Worm (Caenorhabditis elegans) whole organism, late embryonic: Measurements from ENCODE around the gene K08E7.6.

Experiments used
- che-1 ChIP-seq: sonication (generic microtip); optimal IDR thresholded peaks from 2 replicates; lab custom pipeline; 2016; ENCODE audit warnings: mild to moderate bottlenecking, missing genetic modification characterization, missing compliant biosample characterization
- dve-1 ChIP-seq: sonication (generic microtip); optimal IDR thresholded peaks from 2 replicates; lab custom pipeline; 2017; ENCODE audit warnings: antibody characterized with exemption, mild to moderate bottlenecking, missing genetic modification characterization, missing compliant biosample characterization
- elt-2 ChIP-seq: sonication (generic microtip); optimal IDR thresholded peaks from 2 replicates; lab custom pipeline; 2016; ENCODE audit warnings: missing genetic modification reagents, missing genetic modification characterization, missing compliant biosample characterization
- ets-4 ChIP-seq: sonication (generic microtip); optimal IDR thresholded peaks from 2 replicates; lab custom pipeline; 2016; ENCODE audit warnings: missing genetic modification characterization, missing compliant biosample characterization
- fax-1 ChIP-seq: sonication (generic microtip); optimal IDR thresholded peaks from 2 replicates; lab custom pipeline; 2016; ENCODE audit warnings: missing genotype, missing genetic modification characterization, missing compliant biosample characterization
- sdc-2 ChIP-seq: sonication (generic microtip); optimal IDR thresholded peaks from 2 replicates; lab custom pipeline; 2016; ENCODE audit warnings: missing genotype, missing genetic modification characterization, missing compliant biosample characterization
- unc-42 ChIP-seq: sonication (generic microtip); optimal IDR thresholded peaks from 2 replicates; lab custom pipeline; 2016; ENCODE audit warnings: missing genotype, missing genetic modification characterization, missing compliant biosample characterization
- zip-5 ChIP-seq: sonication (generic microtip); optimal IDR thresholded peaks from 2 replicates; lab custom pipeline; 2016; ENCODE audit warnings: missing genetic modification characterization, missing compliant biosample characterization
- ztf-16 ChIP-seq: sonication (generic microtip); optimal IDR thresholded peaks from 2 replicates; lab custom pipeline; 2017; ENCODE audit warnings: missing genetic modification characterization, missing compliant biosample characterization

ce11 chrIV:12581046-12581445 is at the start of gene K08E7.6:
- TF ChIP-seq fax-1 (tag; lab: Kevin White, UChicago): no peak
- no peak for TF ChIP-seq dve-1 (tag; lab: Kevin White, UChicago)
- TF ChIP-seq zip-5 (tag; lab: Kevin White, UChicago): no peak
- no peak for TF ChIP-seq elt-2 (tag; lab: Kevin White, UChicago)
- no peak for TF ChIP-seq sdc-2 (tag; lab: Kevin White, UChicago)
- TF ChIP-seq ets-4 (tag; lab: Kevin White, UChicago): no peak
- TF ChIP-seq unc-42 (tag; lab: Kevin White, UChicago): no peak
- no peak for TF ChIP-seq che-1
- TF ChIP-seq ztf-16: no peak
